Fruit fly (Drosophila melanogaster) whole organism, embryonic: ENCODE results near the gene CG5087.

Experiments used
- Abd-B ChIP-seq: fragments of 200-800 bp; sonication (Bioruptor generic); optimal IDR thresholded peaks from 2 replicates; lab custom pipeline; 2018; ENCODE audit warnings: missing biosample characterization, mild to moderate bottlenecking, missing genetic modification characterization, moderate library complexity
- Atf3 ChIP-seq: fragments of 200-800 bp; sonication (Bioruptor generic); optimal IDR thresholded peaks from 3 replicates; lab custom pipeline; 2016; ENCODE audit warnings: missing biosample characterization, missing genetic modification characterization
- CG10274 ChIP-seq: fragments of 200-800 bp; sonication (Bioruptor generic); optimal IDR thresholded peaks from 3 replicates; lab custom pipeline; 2017; ENCODE audit warnings: missing biosample characterization, mild to moderate bottlenecking, missing genetic modification characterization
- CG10565 ChIP-seq: fragments of 200-800 bp; sonication (Bioruptor generic); optimal IDR thresholded peaks from 3 replicates; lab custom pipeline; 2016; ENCODE audit warnings: missing biosample characterization, mild to moderate bottlenecking, missing genetic modification characterization
- CG10654 ChIP-seq: fragments of 200-800 bp; sonication (Bioruptor generic); optimal IDR thresholded peaks from 2 replicates; lab custom pipeline; 2016; ENCODE audit warnings: missing biosample characterization, missing genetic modification characterization
- CG11504 ChIP-seq: fragments of 200-800 bp; sonication (Bioruptor generic); optimal IDR thresholded peaks from 3 replicates; lab custom pipeline; 2019; ENCODE audit warnings: missing biosample characterization, mild to moderate bottlenecking, missing genetic modification characterization, moderate library complexity
- CG13424 ChIP-seq: fragments of 200-800 bp; sonication (Bioruptor generic); optimal IDR thresholded peaks from 2 replicates; lab custom pipeline; 2019; ENCODE audit warnings: missing biosample characterization, mild to moderate bottlenecking, missing genetic modification characterization, moderate library complexity
- CG14441 ChIP-seq: fragments of 200-800 bp; sonication (Bioruptor generic); IDR thresholded peaks from 2 replicates; pipeline ENCODE4 v1.3.6; 2022; ENCODE audit warnings: missing biosample characterization, missing genetic modification characterization
- CG17568 ChIP-seq: fragments of 200-800 bp; sonication (Bioruptor generic); optimal IDR thresholded peaks from 2 replicates; lab custom pipeline; 2018; ENCODE audit warnings: missing biosample characterization, mild to moderate bottlenecking, missing genetic modification characterization, moderate library complexity
- CG2678 ChIP-seq: fragments of 200-800 bp; sonication (Bioruptor generic); optimal IDR thresholded peaks from 3 replicates; lab custom pipeline; 2019; ENCODE audit warnings: missing biosample characterization, mild to moderate bottlenecking, missing genetic modification characterization, moderate library complexity
- CG2875 ChIP-seq: fragments of 200-800 bp; sonication (Bioruptor generic); optimal IDR thresholded peaks from 2 replicates; lab custom pipeline; 2017; ENCODE audit warnings: missing biosample characterization, mild to moderate bottlenecking, missing genetic modification characterization, missing genetic modification reagents
- CG2889 ChIP-seq: fragments of 200-800 bp; sonication (Bioruptor generic); IDR thresholded peaks from 3 replicates; pipeline ENCODE4 v1.3.6; 2022; ENCODE audit warnings: missing biosample characterization, missing genetic modification characterization
- CG34422 ChIP-seq: fragments of 200-800 bp; sonication (Bioruptor generic); IDR thresholded peaks from 3 replicates; pipeline ENCODE4 v1.3.6; 2022; ENCODE audit warnings: missing biosample characterization, missing genetic modification characterization
- CG5245 ChIP-seq: fragments of 200-800 bp; sonication (Bioruptor generic); optimal IDR thresholded peaks from 3 replicates; lab custom pipeline; 2016; ENCODE audit warnings: missing biosample characterization, missing genetic modification characterization
- CG6791 ChIP-seq: fragments of 200-800 bp; sonication (Bioruptor generic); IDR thresholded peaks from 3 replicates; pipeline ENCODE4 v1.3.6; 2022; ENCODE audit warnings: missing biosample characterization, missing genetic modification characterization; ENCODE audit not compliant: partially characterized antibody
- CG7786 ChIP-seq: fragments of 200-800 bp; sonication (Bioruptor generic); optimal IDR thresholded peaks from 2 replicates; lab custom pipeline; 2016; ENCODE audit warnings: missing biosample characterization, missing genetic modification characterization
- CG9932 ChIP-seq: fragments of 200-800 bp; sonication (Bioruptor generic); IDR thresholded peaks from 2 replicates; pipeline ENCODE4 v1.3.6; 2022; ENCODE audit warnings: missing biosample characterization, missing genetic modification characterization
- Camta ChIP-seq: fragments of 200-800 bp; sonication (Bioruptor generic); optimal IDR thresholded peaks from 2 replicates; lab custom pipeline; 2016; ENCODE audit warnings: missing biosample characterization, missing genetic modification characterization
- Chrac-16 ChIP-seq: fragments of 200-800 bp; sonication (Bioruptor generic); optimal IDR thresholded peaks from 3 replicates; lab custom pipeline; 2016; ENCODE audit warnings: missing biosample characterization, missing genetic modification characterization
- Doc2 ChIP-seq: fragments of 200-800 bp; sonication (Bioruptor generic); IDR thresholded peaks from 2 replicates; pipeline ENCODE4 v1.3.6; 2022; ENCODE audit warnings: missing biosample characterization, missing genetic modification characterization
- Drgx ChIP-seq: fragments of 200-800 bp; sonication (Bioruptor generic); IDR thresholded peaks from 2 replicates; pipeline ENCODE4 v1.3.6; 2022; ENCODE audit warnings: missing biosample characterization, missing genetic modification characterization
- Kr ChIP-seq: fragments of 200-800 bp; sonication (Bioruptor generic); optimal IDR thresholded peaks from 2 replicates; lab custom pipeline; 2017; ENCODE audit warnings: missing biosample characterization, mild to moderate bottlenecking, missing genetic modification characterization
- Meics ChIP-seq: fragments of 200-800 bp; sonication (Bioruptor generic); optimal IDR thresholded peaks from 2 replicates; lab custom pipeline; 2017; ENCODE audit warnings: missing biosample characterization, mild to moderate bottlenecking, missing genetic modification characterization
- NFAT ChIP-seq: fragments of 200-800 bp; sonication (Bioruptor generic); IDR thresholded peaks from 2 replicates; pipeline ENCODE4 v1.3.6; 2022; ENCODE audit warnings: missing biosample characterization, missing genetic modification characterization
- Optix ChIP-seq: fragments of 200-800 bp; sonication (Bioruptor generic); IDR thresholded peaks from 3 replicates; pipeline ENCODE4 v1.3.6; 2022; ENCODE audit warnings: missing biosample characterization, missing genetic modification characterization
- Six4 ChIP-seq: fragments of 200-800 bp; sonication (Bioruptor generic); optimal IDR thresholded peaks from 2 replicates; lab custom pipeline; 2016; ENCODE audit warnings: missing biosample characterization, missing genetic modification characterization
- Spps ChIP-seq: fragments of 200-800 bp; sonication (Bioruptor generic); optimal IDR thresholded peaks from 2 replicates; lab custom pipeline; 2018; ENCODE audit warnings: missing biosample characterization, mild to moderate bottlenecking, missing genetic modification characterization
- Sry-δ ChIP-seq: fragments of 200-800 bp; sonication (Bioruptor generic); optimal IDR thresholded peaks from 2 replicates; lab custom pipeline; 2016; ENCODE audit warnings: missing biosample characterization, missing genetic modification characterization
- abd-A ChIP-seq: fragments of 200-800 bp; sonication (Bioruptor generic); optimal IDR thresholded peaks from 3 replicates; lab custom pipeline; 2019; ENCODE audit warnings: missing biosample characterization, mild to moderate bottlenecking, missing genetic modification characterization, moderate library complexity
- cad ChIP-seq: fragments of >200 bp; optimal IDR thresholded peaks from 2 replicates; lab custom pipeline; 2017; ENCODE audit warnings: missing biosample characterization, missing genetic modification characterization
- cato ChIP-seq: fragments of 200-800 bp; sonication (Bioruptor generic); optimal IDR thresholded peaks from 2 replicates; lab custom pipeline; 2016; ENCODE audit warnings: missing biosample characterization, missing genetic modification characterization, borderline replicate concordance
- dm ChIP-seq: fragments of 200-800 bp; sonication (Bioruptor generic); optimal IDR thresholded peaks from 3 replicates; lab custom pipeline; 2016; ENCODE audit warnings: missing biosample characterization, missing genetic modification characterization
- dpn ChIP-seq, 2 experiments: fragments of 200-800 bp; sonication (Bioruptor generic); optimal IDR thresholded peaks; 3 replicates each; lab custom pipeline; 2016; ENCODE audit warnings: missing biosample characterization in 2 of 2, missing genetic modification characterization in 2 of 2
- fd64A ChIP-seq: fragments of 200-800 bp; sonication (Bioruptor generic); optimal IDR thresholded peaks from 3 replicates; lab custom pipeline; 2018; ENCODE audit warnings: missing biosample characterization, mild to moderate bottlenecking, missing genetic modification characterization
- gsb ChIP-seq: fragments of 200-800 bp; sonication (Bioruptor generic); IDR thresholded peaks from 2 replicates; pipeline ENCODE4 v1.3.6; 2022; ENCODE audit warnings: missing biosample characterization, missing genetic modification characterization
- gt ChIP-seq: fragments of 200-800 bp; sonication (Bioruptor generic); IDR thresholded peaks from 2 replicates; pipeline ENCODE4 v1.3.6; 2022; ENCODE audit warnings: missing biosample characterization, missing genetic modification characterization
- insv ChIP-seq, 2 experiments: fragments of 200-800 bp; sonication (Bioruptor generic); optimal IDR thresholded peaks; 3 replicates each; lab custom pipeline; 2016 to 2018; ENCODE audit warnings: missing biosample characterization in 2 of 2, missing genetic modification characterization in 2 of 2
- ken ChIP-seq: fragments of 200-800 bp; sonication (Bioruptor generic); IDR thresholded peaks from 3 replicates; pipeline ENCODE4 v1.3.6; 2022; ENCODE audit warnings: missing biosample characterization, missing genetic modification characterization
- kni ChIP-seq: fragments of 200-800 bp; sonication (Bioruptor generic); optimal IDR thresholded peaks from 3 replicates; lab custom pipeline; 2017; ENCODE audit warnings: mild to moderate bottlenecking, missing biosample characterization, missing genetic modification reagents, missing genetic modification characterization
- lilli ChIP-seq: fragments of 200-800 bp; sonication (Bioruptor generic); optimal IDR thresholded peaks from 3 replicates; lab custom pipeline; 2016; ENCODE audit warnings: missing biosample characterization, missing genetic modification characterization
- onecut ChIP-seq: fragments of 200-800 bp; sonication (Bioruptor generic); IDR thresholded peaks from 2 replicates; pipeline ENCODE4 v1.3.6; 2022; ENCODE audit warnings: missing biosample characterization, missing genetic modification characterization
- p53 ChIP-seq: fragments of 200-800 bp; sonication (Bioruptor generic); optimal IDR thresholded peaks from 2 replicates; lab custom pipeline; 2016; ENCODE audit warnings: missing biosample characterization, missing genetic modification characterization
- pros ChIP-seq: fragments of 200-800 bp; sonication (Bioruptor generic); optimal IDR thresholded peaks from 3 replicates; lab custom pipeline; 2019; ENCODE audit warnings: missing biosample characterization, mild to moderate bottlenecking, missing genetic modification characterization, moderate library complexity
- repo ChIP-seq: fragments of 200-800 bp; sonication (Bioruptor generic); optimal IDR thresholded peaks from 2 replicates; lab custom pipeline; 2016; ENCODE audit warnings: missing biosample characterization, missing genetic modification characterization
- scrt ChIP-seq: fragments of 200-800 bp; sonication (Bioruptor generic); optimal IDR thresholded peaks from 2 replicates; lab custom pipeline; 2018; ENCODE audit warnings: missing biosample characterization, mild to moderate bottlenecking, missing genetic modification characterization, moderate library complexity
- sens-2 ChIP-seq: fragments of 200-800 bp; sonication (Bioruptor generic); IDR thresholded peaks from 2 replicates; pipeline ENCODE4 v1.3.6; 2022; ENCODE audit warnings: missing biosample characterization, missing genetic modification characterization
- sob ChIP-seq: fragments of 200-800 bp; sonication (Bioruptor generic); IDR thresholded peaks from 2 replicates; pipeline ENCODE4 v1.3.6; 2022; ENCODE audit warnings: missing biosample characterization, missing genetic modification characterization
- sug ChIP-seq: fragments of 200-800 bp; optimal IDR thresholded peaks from 2 replicates; lab custom pipeline; 2019; ENCODE audit warnings: missing biosample characterization, mild to moderate bottlenecking, missing genetic modification characterization, moderate library complexity
- tap ChIP-seq: fragments of 200-800 bp; optimal IDR thresholded peaks from 3 replicates; lab custom pipeline; 2019; ENCODE audit warnings: missing biosample characterization, mild to moderate bottlenecking, missing genetic modification characterization, moderate library complexity
- twi ChIP-seq: fragments of 200-800 bp; optimal IDR thresholded peaks from 2 replicates; lab custom pipeline; 2019; ENCODE audit warnings: missing biosample characterization, mild to moderate bottlenecking, missing genetic modification characterization, moderate library complexity
- tx ChIP-seq: fragments of 200-800 bp; sonication (Bioruptor generic); optimal IDR thresholded peaks from 2 replicates; lab custom pipeline; 2016; ENCODE audit warnings: missing biosample characterization, missing genetic modification characterization
- usp ChIP-seq: fragments of >200 bp; optimal IDR thresholded peaks from 2 replicates; lab custom pipeline; 2017; ENCODE audit warnings: missing biosample characterization, missing genetic modification characterization

CG5087 gene

dm6 chr3L:8997686-8998239 is at the start of gene CG5087, which contains the start of gene smg (continued):
- TF ChIP-seq CG34422 (GFP tag; lab: Robert Waterston, UW) = peak; percentile 59
- peak; percentile 71 for TF ChIP-seq NFAT (GFP tag; lab: Robert Waterston, UW)
- TF ChIP-seq repo (GFP tag; lab: Kevin White, UChicago) = peak; percentile 63
- no peak for TF ChIP-seq pros (GFP tag; lab: Kevin White, UChicago)
- 0 out of 2 replicates have a peak, but pooled peaks have one; percentile 25 for TF ChIP-seq CG14441 (GFP tag; lab: Robert Waterston, UW)
- peak; percentile 80 for TF ChIP-seq CG9932 (GFP tag; lab: Robert Waterston, UW)
- TF ChIP-seq CG17568 = no peak
- no peak for TF ChIP-seq CG2875 (GFP tag; lab: Kevin White, UChicago)
- no peak for TF ChIP-seq sens-2 (GFP tag; lab: Robert Waterston, UW)
- no peak for TF ChIP-seq Spps
- TF ChIP-seq Six4 (GFP tag; lab: Kevin White, UChicago) = peak; percentile 2
- TF ChIP-seq CG7786 (GFP tag; lab: Kevin White, UChicago) = peak; percentile 8
- TF ChIP-seq p53 (GFP tag; lab: Kevin White, UChicago) = peak; percentile 66
- TF ChIP-seq lilli = peak; percentile 54
- TF ChIP-seq twi (tag; lab: Kevin White, UChicago) = no peak
- no peak for TF ChIP-seq CG2889 (GFP tag; lab: Robert Waterston, UW)
- no peak for TF ChIP-seq CG11504
- TF ChIP-seq Drgx = peak; percentile 6; the same call in 1 of the 2 replicates
- TF ChIP-seq CG13424 (tag; lab: Kevin White, UChicago) = peak; percentile 38
- TF ChIP-seq gsb = no peak
- no peak for TF ChIP-seq Kr (GFP tag; lab: Kevin White, UChicago)
- TF ChIP-seq usp (GFP tag; lab: Kevin White, UChicago) = no peak
- TF ChIP-seq ken = peak; percentile 70
- no peak for TF ChIP-seq tap (tag; lab: Kevin White, UChicago)
- TF ChIP-seq scrt = no peak
- no peak for TF ChIP-seq CG5245 (GFP tag; lab: Kevin White, UChicago)
- TF ChIP-seq sug (tag; lab: Kevin White, UChicago) = peak; percentile 50
- TF ChIP-seq kni (GFP tag; lab: Kevin White, UChicago) = no peak
- no peak for TF ChIP-seq CG10274
- no peak for TF ChIP-seq Doc2 (GFP tag; lab: Robert Waterston, UW)
- peak; percentile 33 for TF ChIP-seq Abd-B
- peak; percentile 7 for TF ChIP-seq Chrac-16
- TF ChIP-seq sob = peak; percentile 70
- no peak for TF ChIP-seq gt (GFP tag; lab: Robert Waterston, UW)
- peak; percentile 49 to 73 for TF ChIP-seq dpn (GFP tag; optimal IDR thresholded peaks at IDR 0.05; lab: Kevin White, UChicago)
- peak in 1 of 2 experiments; percentile 92 for TF ChIP-seq insv (GFP tag; optimal IDR thresholded peaks at IDR 0.05; lab: Kevin White, UChicago)
- TF ChIP-seq cad = no peak
- no peak for TF ChIP-seq Camta (GFP tag; lab: Kevin White, UChicago)
- no peak for TF ChIP-seq Optix (GFP tag; lab: Robert Waterston, UW)
- no peak for TF ChIP-seq Atf3
- peak; percentile 96 for TF ChIP-seq abd-A
- TF ChIP-seq CG2678 = no peak
- TF ChIP-seq tx (GFP tag; lab: Kevin White, UChicago) = peak; percentile 33
- TF ChIP-seq cato (GFP tag; lab: Kevin White, UChicago) = no peak
- no peak for TF ChIP-seq CG10565 (GFP tag; lab: Kevin White, UChicago)
- TF ChIP-seq CG6791 (GFP tag; lab: Robert Waterston, UW) = peak; percentile 85
- TF ChIP-seq CG10654 (GFP tag; lab: Kevin White, UChicago) = peak; percentile 16
- TF ChIP-seq Meics (GFP tag; lab: Kevin White, UChicago) = no peak
- TF ChIP-seq onecut = peak; percentile 63
- peak; percentile 99 for TF ChIP-seq Sry-δ
- TF ChIP-seq dm (GFP tag; lab: Kevin White, UChicago) = peak; percentile 57
- no peak for TF ChIP-seq fd64A (GFP tag; lab: Kevin White, UChicago)
